Fruit fly (Drosophila melanogaster) whole organism, embryonic: ENCODE measurements around the gene CG43333.

Experiments used
- Abd-B ChIP-seq: fragments of 200-800 bp; sonication (Bioruptor generic); optimal IDR thresholded peaks from 2 replicates; lab custom pipeline; 2018; ENCODE audit warnings: missing biosample characterization, mild to moderate bottlenecking, missing genetic modification characterization, moderate library complexity
- Aef1 ChIP-seq: fragments of 200-800 bp; sonication (Bioruptor generic); IDR thresholded peaks from 3 replicates; pipeline ENCODE4 v1.3.6; 2022; ENCODE audit warnings: missing biosample characterization, missing genetic modification characterization
- B-H1 ChIP-seq: fragments of 200-800 bp; sonication (Bioruptor generic); IDR thresholded peaks from 3 replicates; pipeline ENCODE4 v1.3.6; 2022; ENCODE audit warnings: missing biosample characterization, missing genetic modification characterization
- Bdp1 ChIP-seq: fragments of 200-800 bp; sonication (Bioruptor generic); optimal IDR thresholded peaks from 3 replicates; lab custom pipeline; 2016; ENCODE audit warnings: missing biosample characterization, missing genetic modification characterization
- CG10209 ChIP-seq: fragments of 200-800 bp; sonication (Bioruptor generic); optimal IDR thresholded peaks from 3 replicates; lab custom pipeline; 2017; ENCODE audit warnings: missing biosample characterization, mild to moderate bottlenecking, missing genetic modification characterization, missing genetic modification reagents
- CG10267 ChIP-seq: fragments of 200-800 bp; sonication (Bioruptor generic); optimal IDR thresholded peaks from 2 replicates; lab custom pipeline; 2018; ENCODE audit warnings: missing biosample characterization, mild to moderate bottlenecking, missing genetic modification characterization, moderate library complexity
- CG11398 ChIP-seq: fragments of 200-800 bp; sonication (Bioruptor generic); optimal IDR thresholded peaks from 2 replicates; lab custom pipeline; 2016; ENCODE audit warnings: missing biosample characterization, missing genetic modification characterization
- CG11723 ChIP-seq: fragments of 200-800 bp; sonication (Bioruptor generic); optimal IDR thresholded peaks from 2 replicates; lab custom pipeline; 2017; ENCODE audit warnings: missing biosample characterization, mild to moderate bottlenecking, missing genetic modification characterization
- CG12659 ChIP-seq: fragments of 200-800 bp; sonication (Bioruptor generic); optimal IDR thresholded peaks from 3 replicates; lab custom pipeline; 2017; ENCODE audit warnings: mild to moderate bottlenecking, missing biosample characterization, missing genetic modification reagents, missing genetic modification characterization
- CG13775 ChIP-seq: fragments of 200-800 bp; sonication (Bioruptor generic); optimal IDR thresholded peaks from 3 replicates; lab custom pipeline; 2017; ENCODE audit warnings: missing biosample characterization, mild to moderate bottlenecking, missing genetic modification characterization
- CG14441 ChIP-seq: fragments of 200-800 bp; sonication (Bioruptor generic); IDR thresholded peaks from 2 replicates; pipeline ENCODE4 v1.3.6; 2022; ENCODE audit warnings: missing biosample characterization, missing genetic modification characterization
- CG17361 ChIP-seq: fragments of 200-800 bp; sonication (Bioruptor generic); IDR thresholded peaks from 3 replicates; pipeline ENCODE4 v1.3.6; 2022; ENCODE audit warnings: missing biosample characterization, missing genetic modification characterization
- CG17612 ChIP-seq: fragments of 200-800 bp; sonication (Bioruptor generic); IDR thresholded peaks from 2 replicates; pipeline ENCODE4 v1.3.6; 2022; ENCODE audit warnings: missing biosample characterization, missing genetic modification characterization
- CG18011 ChIP-seq: fragments of 200-800 bp; sonication (Bioruptor generic); optimal IDR thresholded peaks from 2 replicates; lab custom pipeline; 2017; ENCODE audit warnings: missing biosample characterization, missing genetic modification characterization, mild to moderate bottlenecking, moderate library complexity, missing genotype
- CG18619 ChIP-seq: fragments of 200-800 bp; sonication (Bioruptor generic); optimal IDR thresholded peaks from 3 replicates; lab custom pipeline; 2017; ENCODE audit warnings: missing biosample characterization, mild to moderate bottlenecking, missing genetic modification characterization
- CG2116 ChIP-seq: fragments of 200-800 bp; sonication (Bioruptor generic); optimal IDR thresholded peaks from 3 replicates; lab custom pipeline; 2018; ENCODE audit warnings: missing biosample characterization, mild to moderate bottlenecking, missing genetic modification characterization
- CG2129 ChIP-seq: fragments of 200-800 bp; sonication (Bioruptor generic); IDR thresholded peaks from 2 replicates; pipeline ENCODE4 v1.3.6; 2022; ENCODE audit warnings: missing biosample characterization, missing genetic modification characterization; ENCODE audit not compliant: partially characterized antibody
- CG2202 ChIP-seq: fragments of 200-800 bp; sonication (Bioruptor generic); optimal IDR thresholded peaks from 2 replicates; lab custom pipeline; 2018; ENCODE audit warnings: missing biosample characterization, mild to moderate bottlenecking, missing genetic modification characterization
- CG2875 ChIP-seq: fragments of 200-800 bp; sonication (Bioruptor generic); optimal IDR thresholded peaks from 2 replicates; lab custom pipeline; 2017; ENCODE audit warnings: missing biosample characterization, mild to moderate bottlenecking, missing genetic modification characterization, missing genetic modification reagents
- CG4404 ChIP-seq: fragments of 200-800 bp; sonication (Bioruptor generic); IDR thresholded peaks from 2 replicates; pipeline ENCODE4 v1.3.6; 2022; ENCODE audit warnings: missing biosample characterization, missing genetic modification characterization
- CG6791 ChIP-seq: fragments of 200-800 bp; sonication (Bioruptor generic); IDR thresholded peaks from 3 replicates; pipeline ENCODE4 v1.3.6; 2022; ENCODE audit warnings: missing biosample characterization, missing genetic modification characterization; ENCODE audit not compliant: partially characterized antibody
- CG7928 ChIP-seq: fragments of 200-800 bp; sonication (Bioruptor generic); optimal IDR thresholded peaks from 2 replicates; lab custom pipeline; 2017; ENCODE audit warnings: missing biosample characterization, mild to moderate bottlenecking, missing genetic modification characterization
- CG8359 ChIP-seq: fragments of 200-800 bp; sonication (Bioruptor generic); optimal IDR thresholded peaks from 2 replicates; lab custom pipeline; 2017; ENCODE audit warnings: missing biosample characterization, mild to moderate bottlenecking, missing genetic modification characterization, borderline replicate concordance
- CG8388 ChIP-seq: fragments of 200-800 bp; sonication (Bioruptor generic); optimal IDR thresholded peaks from 2 replicates; lab custom pipeline; 2019; ENCODE audit warnings: missing biosample characterization, mild to moderate bottlenecking, missing genetic modification characterization, moderate library complexity
- CG9727 ChIP-seq: fragments of 200-800 bp; sonication (Bioruptor generic); optimal IDR thresholded peaks from 3 replicates; lab custom pipeline; 2017; ENCODE audit warnings: missing biosample characterization, mild to moderate bottlenecking, missing genetic modification characterization
- CG9932 ChIP-seq: fragments of 200-800 bp; sonication (Bioruptor generic); IDR thresholded peaks from 2 replicates; pipeline ENCODE4 v1.3.6; 2022; ENCODE audit warnings: missing biosample characterization, missing genetic modification characterization
- CkIIα-i1 ChIP-seq: fragments of 200-800 bp; sonication (Bioruptor generic); IDR thresholded peaks from 2 replicates; pipeline ENCODE4 v1.3.6; 2022; ENCODE audit warnings: missing biosample characterization, missing genetic modification characterization
- Dfd ChIP-seq, 2 experiments: fragments of >200 bp; optimal IDR thresholded peaks; 2 replicates each; lab custom pipeline; 2017; ENCODE audit warnings: missing biosample characterization in 2 of 2, missing genetic modification characterization in 2 of 2
- Dll ChIP-seq: fragments of 200-800 bp; sonication (Bioruptor generic); IDR thresholded peaks from 4 replicates; pipeline ENCODE4 v1.3.6; 2022; ENCODE audit warnings: missing biosample characterization, missing genetic modification characterization; ENCODE audit not compliant: partially characterized antibody
- Gug ChIP-seq: fragments of 200-800 bp; sonication (Bioruptor generic); IDR thresholded peaks from 4 replicates; pipeline ENCODE4 v1.3.6; 2022; ENCODE audit warnings: missing biosample characterization, missing genetic modification characterization
- HLH4C ChIP-seq: fragments of 200-800 bp; sonication (Bioruptor generic); IDR thresholded peaks from 3 replicates; pipeline ENCODE4 v1.3.6; 2022; ENCODE audit warnings: missing biosample characterization, missing genetic modification characterization; ENCODE audit not compliant: partially characterized antibody
- Hmx ChIP-seq: fragments of 200-800 bp; sonication (Bioruptor generic); optimal IDR thresholded peaks from 2 replicates; lab custom pipeline; 2016; ENCODE audit warnings: missing biosample characterization, missing genetic modification characterization
- Mes4 ChIP-seq: fragments of 200-800 bp; sonication (Bioruptor generic); optimal IDR thresholded peaks from 2 replicates; lab custom pipeline; 2016; ENCODE audit warnings: missing biosample characterization, missing genetic modification characterization
- TFAM ChIP-seq: fragments of 200-800 bp; sonication (Bioruptor generic); optimal IDR thresholded peaks from 2 replicates; lab custom pipeline; 2017; ENCODE audit warnings: missing biosample characterization, missing genetic modification characterization, inconsistent platforms
- bowl ChIP-seq: fragments of 200-800 bp; sonication (Bioruptor generic); IDR thresholded peaks from 2 replicates; pipeline ENCODE4 v1.3.6; 2022; ENCODE audit warnings: missing biosample characterization, missing genetic modification characterization
- btn ChIP-seq: fragments of 200-800 bp; sonication (Bioruptor generic); optimal IDR thresholded peaks from 2 replicates; lab custom pipeline; 2016; ENCODE audit warnings: missing biosample characterization, missing genetic modification characterization
- corto ChIP-seq: fragments of 200-800 bp; sonication (Bioruptor generic); optimal IDR thresholded peaks from 2 replicates; lab custom pipeline; 2016; ENCODE audit warnings: missing biosample characterization, mild to moderate bottlenecking, missing genetic modification characterization, moderate library complexity
- danr ChIP-seq: fragments of 200-800 bp; sonication (Bioruptor generic); IDR thresholded peaks from 2 replicates; pipeline ENCODE4 v1.3.6; 2022; ENCODE audit warnings: missing biosample characterization, missing genetic modification characterization
- dimm ChIP-seq: fragments of 200-800 bp; sonication (Bioruptor generic); IDR thresholded peaks from 2 replicates; pipeline ENCODE4 v1.3.6; 2022; ENCODE audit warnings: missing biosample characterization, missing genetic modification characterization
- exex ChIP-seq: fragments of 200-800 bp; sonication (Bioruptor generic); optimal IDR thresholded peaks from 4 replicates; lab custom pipeline; 2018; ENCODE audit warnings: missing biosample characterization, mild to moderate bottlenecking, missing genetic modification characterization, moderate library complexity
- fd96Cb ChIP-seq: fragments of 200-800 bp; sonication (Bioruptor generic); optimal IDR thresholded peaks from 2 replicates; lab custom pipeline; 2018; ENCODE audit warnings: missing biosample characterization, mild to moderate bottlenecking, missing genetic modification characterization, moderate library complexity
- ftz-f1 ChIP-seq: fragments of 200-800 bp; sonication (Bioruptor generic); optimal IDR thresholded peaks from 2 replicates; lab custom pipeline; 2016; ENCODE audit warnings: missing biosample characterization, missing genetic modification characterization
- h ChIP-seq: fragments of >200 bp; optimal IDR thresholded peaks from 2 replicates; lab custom pipeline; 2017
- ham ChIP-seq: fragments of 200-800 bp; sonication (Bioruptor generic); IDR thresholded peaks from 2 replicates; pipeline ENCODE4 v1.3.6; 2022; ENCODE audit warnings: missing biosample characterization, missing genetic modification characterization
- ind ChIP-seq: fragments of 200-800 bp; sonication (Bioruptor generic); optimal IDR thresholded peaks from 3 replicates; lab custom pipeline; 2016; ENCODE audit warnings: missing biosample characterization, missing genetic modification characterization
- kay ChIP-seq: fragments of 200-800 bp; sonication (Bioruptor generic); optimal IDR thresholded peaks from 2 replicates; lab custom pipeline; 2016; ENCODE audit warnings: missing biosample characterization, missing genetic modification characterization
- mirr ChIP-seq: fragments of 200-800 bp; sonication (Bioruptor generic); optimal IDR thresholded peaks from 3 replicates; lab custom pipeline; 2018; ENCODE audit warnings: missing biosample characterization, mild to moderate bottlenecking, missing genetic modification characterization
- sens ChIP-seq: fragments of 200-800 bp; sonication (Bioruptor generic); peaks from one replicate; lab custom pipeline; 2016; ENCODE audit warnings: missing biosample characterization, missing genetic modification characterization
- sna ChIP-seq: fragments of 200-800 bp; sonication (Bioruptor generic); IDR thresholded peaks from 2 replicates; pipeline ENCODE4 v1.3.6; 2022; ENCODE audit warnings: missing biosample characterization, missing genetic modification characterization; ENCODE audit not compliant: partially characterized antibody
- ssp ChIP-seq: fragments of 200-800 bp; sonication (Bioruptor generic); IDR thresholded peaks from 2 replicates; pipeline ENCODE4 v1.3.6; 2022; ENCODE audit warnings: missing biosample characterization, missing genetic modification characterization
- tgo ChIP-seq: fragments of 200-800 bp; sonication (Bioruptor generic); IDR thresholded peaks from 3 replicates; pipeline ENCODE4 v1.3.6; 2022; ENCODE audit warnings: missing biosample characterization, missing genetic modification characterization
- tup ChIP-seq: fragments of 200-800 bp; sonication (Bioruptor generic); optimal IDR thresholded peaks from 2 replicates; lab custom pipeline; 2016; ENCODE audit warnings: missing biosample characterization, mild to moderate bottlenecking, missing genetic modification characterization, moderate library complexity

Gene CG43333

dm6 chr2L:14212686-14213085 is 32.2 kb upstream of the CG43333 start (continued):
- TF ChIP-seq dimm (no peak), CG2875 (GFP tag; lab: Kevin White, UChicago) (peak; percentile 1), CG2202 (tag; lab: Kevin White, UChicago) (peak; percentile 14), Dfd (GFP tag; optimal IDR thresholded peaks at IDR 0.05; lab: Kevin White, UChicago) (no peak), CG18011 (GFP tag; lab: Kevin White, UChicago) (no peak), Dll (GFP tag; lab: Robert Waterston, UW) (no peak), TFAM (GFP tag; lab: Kevin White, UChicago) (no peak), CG4404 (GFP tag; lab: Robert Waterston, UW) (no peak), mirr (GFP tag; lab: Kevin White, UChicago) (no peak), CG11723 (GFP tag; lab: Kevin White, UChicago) (no peak), exex (tag; lab: Kevin White, UChicago) (no peak), CG2129 (GFP tag; lab: Robert Waterston, UW) (no peak), ind (GFP tag; lab: Kevin White, UChicago) (no peak), CG10209 (GFP tag; lab: Kevin White, UChicago) (no peak), fd96Cb (tag; lab: Kevin White, UChicago) (peak; percentile 41), CG17612 (GFP tag; lab: Robert Waterston, UW) (no peak), sens (GFP tag; lab: Kevin White, UChicago) (peak; percentile 84), bowl (GFP tag; lab: Robert Waterston, UW) (no peak), CkIIα-i1 (no peak), CG17361 (GFP tag; lab: Robert Waterston, UW) (peak; percentile 54; the same call in 2 of the 3 replicates), btn (GFP tag; lab: Kevin White, UChicago) (no peak), CG11398 (GFP tag; lab: Kevin White, UChicago) (no peak), danr (no peak), Aef1 (GFP tag; lab: Robert Waterston, UW) (no peak), HLH4C (GFP tag; lab: Robert Waterston, UW) (no peak), CG6791 (GFP tag; lab: Robert Waterston, UW) (no peak), CG10267 (tag; lab: Kevin White, UChicago) (peak; percentile 16), ham (GFP tag; lab: Robert Waterston, UW) (no peak), CG2116 (GFP tag; lab: Kevin White, UChicago) (no peak), CG7928 (no peak), CG8388 (GFP tag; lab: Kevin White, UChicago) (peak; percentile 41), CG12659 (peak; percentile 3), Bdp1 (GFP tag; lab: Kevin White, UChicago) (no peak), CG8359 (GFP tag; lab: Kevin White, UChicago) (no peak), CG13775 (GFP tag; lab: Kevin White, UChicago) (no peak), h (lab: Kevin White, UChicago) (no peak), B-H1 (GFP tag; lab: Robert Waterston, UW) (no peak), CG9727 (GFP tag; lab: Kevin White, UChicago) (no peak), sna (GFP tag; lab: Robert Waterston, UW) (no peak), corto (GFP tag; lab: Kevin White, UChicago) (no peak), CG14441 (GFP tag; lab: Robert Waterston, UW) (no peak), Abd-B (GFP tag; lab: Kevin White, UChicago) (peak; percentile 21), Gug (no peak), kay (GFP tag; lab: Kevin White, UChicago) (no peak), Mes4 (no peak), tup (GFP tag; lab: Kevin White, UChicago) (no peak), CG9932 (GFP tag; lab: Robert Waterston, UW) (no peak), ssp (GFP tag; lab: Robert Waterston, UW) (no peak), tgo (GFP tag; lab: Robert Waterston, UW) (no peak), Hmx (GFP tag; lab: Kevin White, UChicago) (no peak), CG18619 (GFP tag; lab: Kevin White, UChicago) (no peak), ftz-f1 (GFP tag; lab: Kevin White, UChicago) (no peak)
